Fruit fly (Drosophila melanogaster) whole organism, embryonic: Measurements from ENCODE around the gene Atg6.

Source experiments
- CG10959 ChIP-seq: fragments of 200-800 bp; sonication (Bioruptor generic); IDR thresholded peaks from 2 replicates; pipeline ENCODE4 v1.3.6; 2022; ENCODE audit warnings: missing biosample characterization, missing genetic modification characterization
- CG11560 ChIP-seq: fragments of 200-800 bp; sonication (Bioruptor generic); IDR thresholded peaks from 3 replicates; pipeline ENCODE4 v1.3.6; 2022; ENCODE audit warnings: missing biosample characterization, missing genetic modification characterization
- CG12155 ChIP-seq: fragments of 200-800 bp; sonication (Bioruptor generic); optimal IDR thresholded peaks from 3 replicates; lab custom pipeline; 2016; ENCODE audit warnings: missing biosample characterization, missing genetic modification characterization
- CG18476 ChIP-seq: fragments of 200-800 bp; sonication (Bioruptor generic); optimal IDR thresholded peaks from 2 replicates; lab custom pipeline; 2016; ENCODE audit warnings: missing biosample characterization, mild to moderate bottlenecking, missing genetic modification characterization
- D19B ChIP-seq: fragments of 200-800 bp; sonication (Bioruptor generic); optimal IDR thresholded peaks from 2 replicates; lab custom pipeline; 2017; ENCODE audit warnings: missing biosample characterization, mild to moderate bottlenecking, missing genetic modification characterization
- Optix ChIP-seq: fragments of 200-800 bp; sonication (Bioruptor generic); IDR thresholded peaks from 3 replicates; pipeline ENCODE4 v1.3.6; 2022; ENCODE audit warnings: missing biosample characterization, missing genetic modification characterization
- Ssrp ChIP-seq: fragments of 200-800 bp; sonication (Bioruptor generic); optimal IDR thresholded peaks from 2 replicates; lab custom pipeline; 2018; ENCODE audit warnings: missing biosample characterization, mild to moderate bottlenecking, missing genetic modification characterization, moderate library complexity
- Vsx1 ChIP-seq: fragments of 200-800 bp; sonication (Bioruptor generic); optimal IDR thresholded peaks from 2 replicates; lab custom pipeline; 2017; ENCODE audit warnings: missing biosample characterization, mild to moderate bottlenecking, missing genetic modification characterization, missing genetic modification reagents
- lilli ChIP-seq: fragments of 200-800 bp; sonication (Bioruptor generic); optimal IDR thresholded peaks from 3 replicates; lab custom pipeline; 2016; ENCODE audit warnings: missing biosample characterization, missing genetic modification characterization
- psq ChIP-seq: fragments of 200-800 bp; sonication (Bioruptor generic); optimal IDR thresholded peaks from 2 replicates; lab custom pipeline; 2017; ENCODE audit warnings: missing biosample characterization, missing genetic modification characterization
- run ChIP-seq: fragments of 200-800 bp; sonication (Bioruptor generic); optimal IDR thresholded peaks from 3 replicates; lab custom pipeline; 2018; ENCODE audit warnings: missing biosample characterization, mild to moderate bottlenecking, missing genetic modification characterization
- ttk ChIP-seq: fragments of 200-800 bp; sonication (Bioruptor generic); IDR thresholded peaks from 2 replicates; pipeline ENCODE4 v2.1.2; 2022; ENCODE audit warnings: missing biosample characterization, missing genetic modification characterization
- wdn ChIP-seq: fragments of 200-800 bp; sonication (Bioruptor generic); IDR thresholded peaks from 2 replicates; pipeline ENCODE4 v1.3.6; 2022; ENCODE audit warnings: missing biosample characterization, missing genetic modification characterization

DNA sequence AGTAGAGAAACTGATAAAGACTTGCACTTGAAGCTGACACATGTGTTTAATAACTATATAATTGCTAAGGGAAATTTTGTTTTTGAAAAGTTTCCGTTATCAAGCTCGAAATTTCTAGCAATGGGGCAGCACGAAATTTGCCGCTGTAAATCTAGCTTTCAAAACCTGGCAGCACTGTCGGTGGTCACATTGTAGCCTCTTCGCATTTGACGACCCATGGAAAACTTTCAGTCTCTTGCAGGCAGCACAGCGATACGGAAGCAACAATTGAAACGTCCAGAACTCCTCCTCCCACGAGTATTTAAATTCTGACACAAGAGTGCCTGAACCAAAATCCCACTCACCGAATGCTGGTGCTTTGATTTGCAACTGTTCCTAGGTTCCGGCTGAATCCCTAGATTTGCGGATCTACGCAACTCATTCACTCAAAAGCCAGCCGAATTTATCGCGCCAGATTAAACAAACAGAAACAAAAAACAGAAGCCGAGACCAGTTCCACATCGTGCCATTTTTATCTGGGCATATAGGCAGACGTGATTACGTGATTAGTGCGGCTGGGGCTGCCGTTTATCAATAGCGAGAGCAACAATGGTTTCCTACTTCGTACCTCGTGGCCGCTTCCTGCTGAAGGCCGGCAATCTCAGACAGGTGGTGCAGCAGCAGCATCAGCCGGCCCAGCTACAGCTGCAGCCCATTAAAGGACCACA is 1.0 kb upstream of the Atg6 start:
- TF ChIP-seq psq (GFP tag; lab: Kevin White, UChicago) (no peak), run (tag; lab: Kevin White, UChicago) (no peak), Vsx1 (no peak), D19B (GFP tag; lab: Kevin White, UChicago) (no peak), CG18476 (GFP tag; lab: Kevin White, UChicago) (no peak), wdn (GFP tag; lab: Robert Waterston, UW) (no peak), ttk (GFP tag; lab: Robert Waterston, UW) (peak; percentile 28; the same call in 1 of the 2 replicates), CG10959 (GFP tag; lab: Robert Waterston, UW) (no peak), lilli (no peak), CG11560 (tag; lab: Robert Waterston, UW) (no peak), Ssrp (tag; lab: Kevin White, UChicago) (no peak), Optix (no peak), CG12155 (no peak)
